Fruit fly (Drosophila melanogaster) whole organism, embryonic: ENCODE measurements around the gene chic.

Source experiments
- Abd-B ChIP-seq: fragments of 200-800 bp; sonication (Bioruptor generic); optimal IDR thresholded peaks from 2 replicates; lab custom pipeline; 2018; ENCODE audit warnings: missing biosample characterization, mild to moderate bottlenecking, missing genetic modification characterization, moderate library complexity
- Blimp-1 ChIP-seq: fragments of 200-800 bp; sonication (Bioruptor generic); optimal IDR thresholded peaks from 3 replicates; lab custom pipeline; 2018; ENCODE audit warnings: missing biosample characterization, missing genetic modification characterization, mild to moderate bottlenecking, moderate library complexity, missing genetic modification reagents
- CG11504 ChIP-seq: fragments of 200-800 bp; sonication (Bioruptor generic); optimal IDR thresholded peaks from 3 replicates; lab custom pipeline; 2019; ENCODE audit warnings: missing biosample characterization, mild to moderate bottlenecking, missing genetic modification characterization, moderate library complexity
- CG12769 ChIP-seq: fragments of 200-800 bp; sonication (Bioruptor generic); optimal IDR thresholded peaks from 2 replicates; lab custom pipeline; 2019; ENCODE audit warnings: missing biosample characterization, mild to moderate bottlenecking, missing genetic modification characterization, moderate library complexity
- CG15011 ChIP-seq: fragments of 200-800 bp; sonication (Bioruptor generic); optimal IDR thresholded peaks from 3 replicates; lab custom pipeline; 2018; ENCODE audit warnings: missing biosample characterization, mild to moderate bottlenecking, missing genetic modification characterization
- CG16779 ChIP-seq: fragments of 200-800 bp; sonication (Bioruptor generic); IDR thresholded peaks from 2 replicates; pipeline ENCODE4 v1.3.6; 2022; ENCODE audit warnings: missing biosample characterization, missing genetic modification characterization
- CG17186 ChIP-seq: fragments of 200-800 bp; sonication (Bioruptor generic); optimal IDR thresholded peaks from 3 replicates; lab custom pipeline; 2017; ENCODE audit warnings: missing biosample characterization, missing genetic modification reagents, missing genetic modification characterization
- CG2199 ChIP-seq: fragments of 200-800 bp; sonication (Bioruptor generic); IDR thresholded peaks from 3 replicates; pipeline ENCODE4 v1.3.6; 2022; ENCODE audit warnings: missing biosample characterization, missing genetic modification characterization
- CG2889 ChIP-seq: fragments of 200-800 bp; sonication (Bioruptor generic); IDR thresholded peaks from 3 replicates; pipeline ENCODE4 v1.3.6; 2022; ENCODE audit warnings: missing biosample characterization, missing genetic modification characterization
- CG4617 ChIP-seq: fragments of 200-800 bp; sonication (Bioruptor generic); optimal IDR thresholded peaks from 3 replicates; lab custom pipeline; 2016; ENCODE audit warnings: missing biosample characterization, missing genetic modification characterization, borderline replicate concordance
- CG5180 ChIP-seq: fragments of 200-800 bp; sonication (Bioruptor generic); optimal IDR thresholded peaks from 3 replicates; lab custom pipeline; 2017; ENCODE audit warnings: missing biosample characterization, missing genetic modification characterization, mild to moderate bottlenecking, moderate library complexity, missing genetic modification reagents
- CG7928 ChIP-seq: fragments of 200-800 bp; sonication (Bioruptor generic); optimal IDR thresholded peaks from 2 replicates; lab custom pipeline; 2017; ENCODE audit warnings: missing biosample characterization, mild to moderate bottlenecking, missing genetic modification characterization
- CG8359 ChIP-seq: fragments of 200-800 bp; sonication (Bioruptor generic); optimal IDR thresholded peaks from 2 replicates; lab custom pipeline; 2017; ENCODE audit warnings: missing biosample characterization, mild to moderate bottlenecking, missing genetic modification characterization, borderline replicate concordance
- CG8388 ChIP-seq: fragments of 200-800 bp; sonication (Bioruptor generic); optimal IDR thresholded peaks from 2 replicates; lab custom pipeline; 2019; ENCODE audit warnings: missing biosample characterization, mild to moderate bottlenecking, missing genetic modification characterization, moderate library complexity
- CG8478 ChIP-seq: fragments of >200 bp; optimal IDR thresholded peaks from 2 replicates; lab custom pipeline; 2018
- CG9437 ChIP-seq: fragments of 200-800 bp; sonication (Bioruptor generic); optimal IDR thresholded peaks from 2 replicates; lab custom pipeline; 2018; ENCODE audit warnings: missing biosample characterization, mild to moderate bottlenecking, missing genetic modification characterization
- CG9797 ChIP-seq: fragments of 200-800 bp; sonication (Bioruptor generic); optimal IDR thresholded peaks from 3 replicates; lab custom pipeline; 2018; ENCODE audit warnings: missing biosample characterization, mild to moderate bottlenecking, missing genetic modification characterization
- Deaf1 ChIP-seq: fragments of 200-800 bp; optimal IDR thresholded peaks from 3 replicates; lab custom pipeline; 2019; ENCODE audit warnings: missing biosample characterization, mild to moderate bottlenecking, missing genetic modification characterization, moderate library complexity
- Dfd ChIP-seq, 2 experiments: fragments of >200 bp; optimal IDR thresholded peaks; 2 replicates each; lab custom pipeline; 2017; ENCODE audit warnings: missing biosample characterization in 2 of 2, missing genetic modification characterization in 2 of 2
- Dp ChIP-seq: fragments of 200-800 bp; sonication (Bioruptor generic); optimal IDR thresholded peaks from 2 replicates; lab custom pipeline; 2018; ENCODE audit warnings: missing biosample characterization, mild to moderate bottlenecking, missing genetic modification characterization, moderate library complexity
- Ets65A ChIP-seq: fragments of 200-800 bp; sonication (Bioruptor generic); peaks from one replicate; lab custom pipeline; 2016; ENCODE audit warnings: missing biosample characterization, missing genetic modification characterization
- Hand ChIP-seq: fragments of 200-800 bp; sonication (Bioruptor generic); optimal IDR thresholded peaks from 2 replicates; lab custom pipeline; 2017; ENCODE audit warnings: mild to moderate bottlenecking, missing biosample characterization, missing genetic modification reagents, missing genetic modification characterization
- HmgZ ChIP-seq: fragments of 200-800 bp; sonication (Bioruptor generic); optimal IDR thresholded peaks from 2 replicates; lab custom pipeline; 2018; ENCODE audit warnings: missing biosample characterization, mild to moderate bottlenecking, missing genetic modification characterization
- Hr39 ChIP-seq: fragments of >200 bp; optimal IDR thresholded peaks from 2 replicates; lab custom pipeline; 2017
- Lim3 ChIP-seq: fragments of 200-800 bp; sonication (Bioruptor generic); IDR thresholded peaks from 2 replicates; pipeline ENCODE4 v1.3.6; 2022; ENCODE audit warnings: missing biosample characterization, missing genetic modification characterization
- MTF-1 ChIP-seq: fragments of 200-800 bp; sonication (Bioruptor generic); optimal IDR thresholded peaks from 2 replicates; lab custom pipeline; 2018; ENCODE audit warnings: missing biosample characterization, mild to moderate bottlenecking, missing genetic modification characterization, borderline replicate concordance
- Med ChIP-seq: fragments of 200-800 bp; sonication (Bioruptor generic); peaks from one replicate; lab custom pipeline; 2016; ENCODE audit warnings: missing biosample characterization, missing genetic modification characterization, mild to moderate bottlenecking, inconsistent platforms, moderate library complexity
- Oli ChIP-seq: fragments of 200-800 bp; sonication (Bioruptor generic); optimal IDR thresholded peaks from 2 replicates; lab custom pipeline; 2018; ENCODE audit warnings: missing biosample characterization, mild to moderate bottlenecking, missing genetic modification characterization, moderate library complexity
- amos ChIP-seq: fragments of 200-800 bp; sonication (Bioruptor generic); IDR thresholded peaks from 2 replicates; pipeline ENCODE4 v1.3.6; 2022; ENCODE audit warnings: missing biosample characterization, missing genetic modification characterization; ENCODE audit not compliant: partially characterized antibody
- aop ChIP-seq: fragments of 200-800 bp; sonication (Bioruptor generic); IDR thresholded peaks from 2 replicates; pipeline ENCODE4 v1.3.6; 2022; ENCODE audit warnings: missing biosample characterization, missing genetic modification characterization
- bsh ChIP-seq, 2 experiments: fragments of 200-800 bp; sonication (Bioruptor generic); optimal IDR thresholded peaks; 2 replicates each; lab custom pipeline; 2017 to 2018; ENCODE audit warnings: mild to moderate bottlenecking in 2 of 2, missing biosample characterization in 2 of 2, missing genetic modification characterization in 2 of 2, moderate library complexity in 1 of 2
- fd96Cb ChIP-seq: fragments of 200-800 bp; sonication (Bioruptor generic); optimal IDR thresholded peaks from 2 replicates; lab custom pipeline; 2018; ENCODE audit warnings: missing biosample characterization, mild to moderate bottlenecking, missing genetic modification characterization, moderate library complexity
- gem ChIP-seq: fragments of 200-800 bp; sonication (Bioruptor generic); optimal IDR thresholded peaks from 2 replicates; lab custom pipeline; 2019; ENCODE audit warnings: missing biosample characterization, mild to moderate bottlenecking, missing genetic modification characterization, moderate library complexity
- gsb-n ChIP-seq: fragments of 200-800 bp; sonication (Bioruptor generic); optimal IDR thresholded peaks from 3 replicates; lab custom pipeline; 2018; ENCODE audit warnings: missing biosample characterization, mild to moderate bottlenecking, missing genetic modification characterization
- ham ChIP-seq: fragments of 200-800 bp; sonication (Bioruptor generic); IDR thresholded peaks from 2 replicates; pipeline ENCODE4 v1.3.6; 2022; ENCODE audit warnings: missing biosample characterization, missing genetic modification characterization
- insv ChIP-seq, 2 experiments: fragments of 200-800 bp; sonication (Bioruptor generic); optimal IDR thresholded peaks; 3 replicates each; lab custom pipeline; 2016 to 2018; ENCODE audit warnings: missing biosample characterization in 2 of 2, missing genetic modification characterization in 2 of 2
- lov ChIP-seq, 2 experiments: fragments of 200-800 bp in 1 of 2; fragments of >200 bp in 1 of 2; sonication (Bioruptor generic) in 1 of 2; IDR thresholded peaks in 1 of 2; optimal IDR thresholded peaks in 1 of 2; 2 replicates in 1 of 2; 3 replicates in 1 of 2; pipeline versions ENCODE4 v1.3.6 to Lab custom; 2017 to 2022; ENCODE audit warnings: missing biosample characterization in 1 of 2, missing genetic modification characterization in 1 of 2
- phol ChIP-seq: fragments of 200-800 bp; sonication (Bioruptor generic); optimal IDR thresholded peaks from 3 replicates; lab custom pipeline; 2018; ENCODE audit warnings: missing biosample characterization, mild to moderate bottlenecking, missing genetic modification characterization, moderate library complexity
- prd ChIP-seq, 3 experiments: fragments of >200 bp in 2 of 3; fragments of 200-800 bp in 1 of 3; sonication (Bioruptor generic) in 1 of 3; optimal IDR thresholded peaks in 2 of 3; IDR thresholded peaks in 1 of 3; 2 replicates in 2 of 3; 3 replicates in 1 of 3; pipeline versions ENCODE4 v1.3.6 to Lab custom; 2017 to 2022; ENCODE audit warnings: missing biosample characterization in 1 of 3, missing genetic modification characterization in 1 of 3
- run ChIP-seq: fragments of 200-800 bp; sonication (Bioruptor generic); optimal IDR thresholded peaks from 3 replicates; lab custom pipeline; 2018; ENCODE audit warnings: missing biosample characterization, mild to moderate bottlenecking, missing genetic modification characterization
- sd ChIP-seq: fragments of 200-800 bp; sonication (Bioruptor generic); optimal IDR thresholded peaks from 3 replicates; lab custom pipeline; 2018; ENCODE audit warnings: missing biosample characterization, mild to moderate bottlenecking, missing genetic modification characterization, moderate library complexity
- sens ChIP-seq: fragments of 200-800 bp; sonication (Bioruptor generic); peaks from one replicate; lab custom pipeline; 2016; ENCODE audit warnings: missing biosample characterization, missing genetic modification characterization
- sens-2 ChIP-seq: fragments of 200-800 bp; sonication (Bioruptor generic); IDR thresholded peaks from 2 replicates; pipeline ENCODE4 v1.3.6; 2022; ENCODE audit warnings: missing biosample characterization, missing genetic modification characterization
- sna ChIP-seq: fragments of 200-800 bp; sonication (Bioruptor generic); IDR thresholded peaks from 2 replicates; pipeline ENCODE4 v1.3.6; 2022; ENCODE audit warnings: missing biosample characterization, missing genetic modification characterization; ENCODE audit not compliant: partially characterized antibody
- stwl ChIP-seq: fragments of 200-800 bp; sonication (Bioruptor generic); optimal IDR thresholded peaks from 3 replicates; lab custom pipeline; 2018; ENCODE audit warnings: missing biosample characterization, mild to moderate bottlenecking, missing genetic modification characterization, moderate library complexity
- tup ChIP-seq: fragments of 200-800 bp; sonication (Bioruptor generic); optimal IDR thresholded peaks from 2 replicates; lab custom pipeline; 2016; ENCODE audit warnings: missing biosample characterization, mild to moderate bottlenecking, missing genetic modification characterization, moderate library complexity
- tx ChIP-seq: fragments of 200-800 bp; sonication (Bioruptor generic); optimal IDR thresholded peaks from 2 replicates; lab custom pipeline; 2016; ENCODE audit warnings: missing biosample characterization, missing genetic modification characterization
- vvl ChIP-seq: fragments of 200-800 bp; sonication (Bioruptor generic); IDR thresholded peaks from 2 replicates; pipeline ENCODE4 v1.3.6; 2022; ENCODE audit warnings: missing biosample characterization, missing genetic modification characterization
- zfh2 ChIP-seq: fragments of 200-800 bp; sonication (Bioruptor generic); optimal IDR thresholded peaks from 2 replicates; lab custom pipeline; 2016; ENCODE audit warnings: missing biosample characterization, missing genetic modification characterization

chic gene

DNA sequence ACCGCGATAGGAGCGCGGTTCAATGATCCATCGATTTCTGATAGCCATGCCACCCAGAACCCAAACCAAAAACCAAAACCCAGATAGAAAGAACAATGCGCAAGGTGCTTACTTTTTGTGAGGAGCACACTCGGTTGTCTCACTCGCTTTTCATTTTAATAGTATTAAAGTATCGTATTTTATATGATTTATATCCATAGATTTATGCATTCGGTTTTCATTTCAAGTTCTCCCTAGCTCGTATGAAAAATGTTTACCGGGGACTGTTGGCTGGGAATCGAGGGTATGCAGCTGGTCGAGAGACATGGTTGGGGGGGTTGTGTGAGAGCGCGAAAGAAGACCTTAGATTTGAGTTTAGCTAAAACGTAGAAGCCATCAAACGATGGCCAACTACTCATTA is 8.8 kb downstream of the chic start (continued):
- TF ChIP-seq sna (GFP tag; lab: Robert Waterston, UW): no peak
- peak; percentile 59 for TF ChIP-seq gem (tag; lab: Kevin White, UChicago)
- no peak for TF ChIP-seq CG7928 (GFP tag; lab: Kevin White, UChicago)
- TF ChIP-seq zfh2 (GFP tag; lab: Kevin White, UChicago): peak; percentile 26
- no peak for TF ChIP-seq tx (GFP tag; lab: Kevin White, UChicago)
- no peak for TF ChIP-seq sd (tag; lab: Kevin White, UChicago)
- peak; percentile 27 for TF ChIP-seq Abd-B (GFP tag; lab: Kevin White, UChicago)
- no peak for TF ChIP-seq CG9797 (GFP tag; lab: Kevin White, UChicago)
- TF ChIP-seq Hr39 (lab: Kevin White, UChicago): no peak
- TF ChIP-seq bsh (GFP tag; optimal IDR thresholded peaks at IDR 0.05; lab: Kevin White, UChicago): peak in 1 of 2 experiments; percentile 59
- TF ChIP-seq Lim3 (GFP tag; lab: Robert Waterston, UW): no peak
- TF ChIP-seq Dfd (GFP tag; optimal IDR thresholded peaks at IDR 0.05; lab: Kevin White, UChicago): no peak
- no peak for TF ChIP-seq CG2889 (GFP tag; lab: Robert Waterston, UW)
- TF ChIP-seq stwl: no peak
- no peak for TF ChIP-seq CG5180
- TF ChIP-seq Dp (GFP tag; lab: Kevin White, UChicago): no peak
- TF ChIP-seq sens-2: no peak; the same call in 1 of the 2 replicates
- TF ChIP-seq ham (GFP tag; lab: Robert Waterston, UW): no peak
- TF ChIP-seq Hand (GFP tag; lab: Kevin White, UChicago): no peak
- no peak for TF ChIP-seq MTF-1
- TF ChIP-seq Oli: peak; percentile 37
- TF ChIP-seq run (tag; lab: Kevin White, UChicago): no peak
- TF ChIP-seq CG8359 (GFP tag; lab: Kevin White, UChicago): no peak
- TF ChIP-seq CG8388: peak; percentile 15
- TF ChIP-seq fd96Cb (tag; lab: Kevin White, UChicago): peak; percentile 23
- TF ChIP-seq CG2199: no peak
- TF ChIP-seq CG17186: no peak
- no peak for TF ChIP-seq CG4617

DNA sequence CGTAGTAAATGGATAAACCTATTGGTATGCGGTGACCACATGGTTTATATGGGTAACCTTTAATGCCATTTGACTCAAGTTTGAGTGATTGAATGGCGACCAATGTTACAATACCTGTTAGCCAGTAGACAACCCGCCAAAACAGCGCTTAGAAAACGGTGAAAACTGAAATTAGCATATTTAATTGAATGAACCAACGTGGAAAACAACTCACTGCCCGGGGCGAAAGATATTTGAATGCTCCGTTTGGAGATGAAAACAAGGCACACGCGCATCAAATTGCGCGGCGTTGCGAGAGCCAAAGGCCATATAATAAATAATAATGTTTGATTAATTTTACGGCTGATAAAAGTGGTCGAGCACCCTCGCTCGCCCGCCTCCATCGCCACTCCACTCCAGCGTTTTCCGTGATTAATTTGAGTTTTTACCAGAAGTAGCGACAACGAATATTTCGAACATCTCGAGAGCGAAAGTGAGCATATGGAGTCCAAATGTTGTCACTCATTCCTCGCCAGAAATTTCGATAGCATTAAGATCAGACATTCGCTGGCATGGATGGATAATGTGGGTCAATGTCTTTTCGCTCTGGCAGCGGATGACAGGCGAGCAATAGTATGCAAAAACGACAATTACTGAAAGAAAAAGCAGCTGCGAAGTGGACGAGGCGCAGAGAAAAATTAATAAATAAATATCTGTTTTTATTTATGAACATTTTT is 9.6 kb downstream of the chic start:
- TF ChIP-seq CG16779 (no peak), Blimp-1 (GFP tag; lab: Kevin White, UChicago) (peak; percentile 54), prd (optimal IDR thresholded peaks at IDR 0.05; lab: Kevin White, UChicago) (no peak), prd (GFP tag; IDR thresholded peaks at IDR 0.05; lab: Robert Waterston, UW) (no peak), amos (GFP tag; lab: Robert Waterston, UW) (no peak), HmgZ (no peak), CG15011 (GFP tag; lab: Kevin White, UChicago) (no peak), lov (optimal IDR thresholded peaks at IDR 0.05; lab: Kevin White, UChicago) (no peak), lov (GFP tag; IDR thresholded peaks at IDR 0.05; lab: Robert Waterston, UW) (0 out of 3 replicates have a peak, but pooled peaks have one; percentile 14), Ets65A (GFP tag; lab: Kevin White, UChicago) (no peak), CG11504 (tag; lab: Kevin White, UChicago) (no peak), insv (GFP tag; optimal IDR thresholded peaks at IDR 0.05; lab: Kevin White, UChicago) (no peak), CG9437 (GFP tag; lab: Kevin White, UChicago) (no peak), tup (GFP tag; lab: Kevin White, UChicago) (no peak), vvl (peak; percentile 53; the same call in 1 of the 2 replicates), phol (tag; lab: Kevin White, UChicago) (no peak), sens (GFP tag; lab: Kevin White, UChicago) (peak; percentile 46), CG12769 (peak; percentile 49), Med (GFP tag; lab: Kevin White, UChicago) (peak; percentile 61), aop (no peak), gsb-n (tag; lab: Kevin White, UChicago) (peak; percentile 6), CG8478 (lab: Kevin White, UChicago) (no peak), Deaf1 (tag; lab: Kevin White, UChicago) (no peak)
